Fruit fly (Drosophila melanogaster): Measurements from ENCODE around the gene Vps16B.

Gene Vps16B

DNA sequence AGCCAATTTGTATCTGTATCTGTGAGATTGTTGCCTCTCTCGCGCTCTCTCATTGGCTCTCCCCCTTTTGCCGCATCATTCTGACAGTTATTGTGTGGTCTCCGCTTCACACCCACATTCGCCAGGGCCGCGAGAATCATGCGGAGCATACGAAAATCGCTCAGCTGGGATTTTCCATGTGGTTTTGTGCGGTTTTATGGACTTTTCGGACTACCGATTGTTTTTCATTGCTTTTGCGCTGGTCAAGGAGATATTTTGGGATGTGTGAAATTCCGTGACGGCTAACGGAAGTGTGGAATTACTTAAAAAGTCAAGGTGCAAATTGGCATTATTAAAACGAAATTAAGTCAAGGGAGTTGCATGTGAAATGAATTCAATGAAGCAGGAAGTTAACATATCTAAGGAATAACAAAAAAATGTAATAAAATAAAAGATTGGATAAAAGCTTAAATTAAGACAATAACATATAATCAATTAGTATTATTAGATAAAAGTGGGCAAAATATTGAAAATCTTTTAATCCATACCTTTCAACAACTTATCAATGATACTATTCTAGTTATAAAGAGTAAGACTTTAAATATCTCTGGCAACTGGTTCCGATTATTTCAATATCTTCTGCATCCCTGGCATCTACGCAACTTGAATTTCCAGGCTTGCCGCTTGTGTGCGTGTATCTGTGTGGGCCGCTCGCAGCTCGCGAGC lies 44.0 kb downstream of the Vps16B start (continued):
- TF ChIP-seq Sin3A (optimal IDR thresholded peaks at IDR 0.05) (no peak), Nf-YA (GFP tag; IDR thresholded peaks at IDR 0.05) (no peak), PHDP (tag; optimal IDR thresholded peaks at IDR 0.05) (no peak), scrt (GFP tag; optimal IDR thresholded peaks at IDR 0.05) (no peak), Ravus (GFP tag; IDR thresholded peaks at IDR 0.05) (no peak), Elba2 (GFP tag; optimal IDR thresholded peaks at IDR 0.05) (no peak), dmrt11E (tag; optimal IDR thresholded peaks at IDR 0.05) (peak; percentile 33), so (GFP tag; IDR thresholded peaks at IDR 0.05) (no peak), CG18764 (GFP tag; optimal IDR thresholded peaks at IDR 0.05) (no peak), CG6272 (GFP tag; IDR thresholded peaks at IDR 0.05) (peak; percentile 46), CG3838 (GFP tag; optimal IDR thresholded peaks at IDR 0.05) (no peak), CG2129 (GFP tag; IDR thresholded peaks at IDR 0.05; ENCODE audit: partially characterized antibody) (no peak), CG13424 (tag; optimal IDR thresholded peaks at IDR 0.05) (peak; percentile 15), CG14441 (GFP tag; IDR thresholded peaks at IDR 0.05) (peak; percentile 42; the same call in 1 of the 2 replicates), ase (GFP tag; IDR thresholded peaks at IDR 0.05) (no peak), CG14050 (GFP tag; IDR thresholded peaks at IDR 0.05) (no peak), CG16813 (GFP tag; IDR thresholded peaks at IDR 0.05; ENCODE audit: partially characterized antibody) (no peak), CG10274 (GFP tag; optimal IDR thresholded peaks at IDR 0.05) (peak; percentile 15), D19A (tag; optimal IDR thresholded peaks at IDR 0.05) (no peak), CG18599 (GFP tag; optimal IDR thresholded peaks at IDR 0.05) (peak; percentile 17), Mad (GFP tag; optimal IDR thresholded peaks at IDR 0.05) (no peak), sob (GFP tag; IDR thresholded peaks at IDR 0.05) (peak; percentile 54; the same call in 1 of the 2 replicates), CG3281 (GFP tag; optimal IDR thresholded peaks at IDR 0.05) (peak; percentile 48), CG8944 (GFP tag; optimal IDR thresholded peaks at IDR 0.05) (peak; percentile 20), salm (tag; optimal IDR thresholded peaks at IDR 0.05) (no peak), CG17912 (GFP tag; optimal IDR thresholded peaks at IDR 0.05) (no peak), Hey (tag; optimal IDR thresholded peaks at IDR 0.05) (no peak), Abd-B (GFP tag; optimal IDR thresholded peaks at IDR 0.05) (peak; percentile 45), fd102C (GFP tag; optimal IDR thresholded peaks at IDR 0.05) (no peak), Fer3 (tag; optimal IDR thresholded peaks at IDR 0.05) (no peak), dmrt99B (tag; optimal IDR thresholded peaks at IDR 0.05) (peak; percentile 14), tx (GFP tag; optimal IDR thresholded peaks at IDR 0.05) (no peak), jigr1 (GFP tag; IDR thresholded peaks at IDR 0.05) (no peak), br (optimal IDR thresholded peaks at IDR 0.05) (no peak), CG1529 (GFP tag; optimal IDR thresholded peaks at IDR 0.05) (no peak), Dad (GFP tag; optimal IDR thresholded peaks at IDR 0.05) (no peak), chm (GFP tag; IDR thresholded peaks at IDR 0.05) (no peak), HmgZ (tag; optimal IDR thresholded peaks at IDR 0.05) (no peak), CG16815 (GFP tag; optimal IDR thresholded peaks at IDR 0.05) (peak; percentile 58), Aef1 (GFP tag; IDR thresholded peaks at IDR 0.05) (0 out of 3 replicates have a peak, but pooled peaks have one; percentile 11), cg (GFP tag; optimal IDR thresholded peaks at IDR 0.05) (no peak), CG15514 (GFP tag; optimal IDR thresholded peaks at IDR 0.05) (peak; percentile 98), dan (GFP tag; IDR thresholded peaks at IDR 0.05) (no peak), Lim3 (GFP tag; IDR thresholded peaks at IDR 0.05) (no peak), H2.0 (GFP tag; IDR thresholded peaks at IDR 0.05) (peak; percentile 35; the same call in 1 of the 2 replicates), ATbp (GFP tag; optimal IDR thresholded peaks at IDR 0.05) (no peak), CG9727 (GFP tag; optimal IDR thresholded peaks at IDR 0.05) (peak; percentile 69), CG31441 (GFP tag; IDR thresholded peaks at IDR 0.05) (peak; percentile 32; the same call in 1 of the 2 replicates), chinmo (GFP tag; IDR thresholded peaks at IDR 0.05; ENCODE audit: partially characterized antibody) (0 out of 4 replicates have a peak, but pooled peaks have one; percentile 8), Nf-YC (tag; optimal IDR thresholded peaks at IDR 0.05) (no peak)

Measured in whole organism, embryonic.